Worm (Caenorhabditis elegans) whole organism, L4 larva: ENCODE results near the gene alh-4.

ENCODE experiments used
- D1046.2 ChIP-seq: fragments of 200-800 bp; sonication (Bioruptor generic); IDR thresholded peaks from 2 replicates; pipeline ENCODE4 v1.3.6; 2022; ENCODE audit warnings: missing genetic modification characterization, missing compliant biosample characterization
- T20F7.1 ChIP-seq: fragments of 200-800 bp; sonication (Bioruptor generic); optimal IDR thresholded peaks from 2 replicates; lab custom pipeline; 2018; ENCODE audit warnings: mild to moderate bottlenecking, missing genetic modification characterization, missing compliant biosample characterization
- aha-1 ChIP-seq: fragments of 150-350 bp; peaks from one replicate; lab custom pipeline; 2014; ENCODE audit warnings: missing biosample characterization, missing genetic modification characterization
- ceh-20 ChIP-seq: fragments of 200-800 bp; sonication (Bioruptor generic); IDR thresholded peaks from 2 replicates; pipeline ENCODE4 v1.3.6; 2022; ENCODE audit warnings: missing genetic modification reagents, missing genetic modification characterization, missing compliant biosample characterization
- ces-1 ChIP-seq: fragments of 150-350 bp; sonication (generic microtip); optimal IDR thresholded peaks from 4 replicates; lab custom pipeline; 2014; ENCODE audit warnings: missing biosample characterization, missing genetic modification reagents, missing genetic modification characterization
- daf-16 ChIP-seq, 3 experiments: sonication (generic microtip); optimal IDR thresholded peaks; 2 replicates each; lab custom pipeline; 2016 to 2017; ENCODE audit warnings: missing genetic modification characterization in 3 of 3, missing genetic modification reagents in 3 of 3, mild to moderate bottlenecking in 2 of 3, missing compliant biosample characterization in 2 of 3, missing biosample characterization in 1 of 3, moderate library complexity in 1 of 3
- daf-19 ChIP-seq: fragments of 200-800 bp; sonication (Bioruptor generic); conservative IDR thresholded peaks from 2 replicates; pipeline ENCODE4 v1.3.6; 2022; ENCODE audit warnings: missing genetic modification characterization, missing compliant biosample characterization
- daf-8 ChIP-seq: fragments of 200-800 bp; sonication (Bioruptor generic); IDR thresholded peaks from 2 replicates; pipeline ENCODE4 v1.3.6; 2022; ENCODE audit warnings: missing genetic modification characterization, missing compliant biosample characterization
- dmd-6 ChIP-seq: fragments of 200-800 bp; sonication (Bioruptor generic); IDR thresholded peaks from 2 replicates; pipeline ENCODE4 v1.3.6; 2022; ENCODE audit warnings: missing genetic modification reagents, missing genetic modification characterization, missing compliant biosample characterization
- dmd-8 ChIP-seq: fragments of 200-800 bp; sonication (Bioruptor generic); IDR thresholded peaks from 2 replicates; pipeline ENCODE4 v1.3.6; 2022; ENCODE audit warnings: missing genetic modification characterization, missing compliant biosample characterization
- dpl-1 ChIP-seq: fragments of 150-350 bp; optimal IDR thresholded peaks from 2 replicates; lab custom pipeline; 2014; ENCODE audit warnings: missing biosample characterization, missing genetic modification reagents, missing genetic modification characterization
- duxl-1 ChIP-seq: sonication (generic microtip); optimal IDR thresholded peaks from 2 replicates; lab custom pipeline; 2016; ENCODE audit warnings: mild to moderate bottlenecking, missing genetic modification characterization, moderate library complexity, missing compliant biosample characterization; ENCODE audit not compliant: poor library complexity
- dve-1 ChIP-seq: sonication (generic microtip); optimal IDR thresholded peaks from 2 replicates; lab custom pipeline; 2017; ENCODE audit warnings: antibody characterized with exemption, mild to moderate bottlenecking, missing genetic modification characterization, missing compliant biosample characterization; ENCODE audit not compliant: insufficient read depth
- egl-27 ChIP-seq: sonication (generic microtip); optimal IDR thresholded peaks from 3 replicates; lab custom pipeline; 2017; ENCODE audit warnings: missing biosample characterization, missing genetic modification reagents, missing genetic modification characterization
- hlh-11 ChIP-seq: fragments of 200-800 bp; sonication (Bioruptor generic); optimal IDR thresholded peaks from 2 replicates; lab custom pipeline; 2018; ENCODE audit warnings: mild to moderate bottlenecking, missing genetic modification characterization, missing compliant biosample characterization
- hlh-30 ChIP-seq: sonication (generic microtip); optimal IDR thresholded peaks from 2 replicates; lab custom pipeline; 2017; ENCODE audit warnings: antibody characterized with exemption, mild to moderate bottlenecking, missing genetic modification characterization, missing compliant biosample characterization; ENCODE audit not compliant: insufficient read depth
- hmg-1.1 ChIP-seq: fragments of 200-800 bp; sonication (Bioruptor generic); IDR thresholded peaks from 2 replicates; pipeline ENCODE4 v1.3.6; 2022; ENCODE audit warnings: missing genetic modification reagents, missing genetic modification characterization, missing compliant biosample characterization
- lin-1 ChIP-seq: fragments of 200-800 bp; sonication (Bioruptor generic); IDR thresholded peaks from 2 replicates; pipeline ENCODE4 v1.3.6; 2022; ENCODE audit warnings: missing genetic modification reagents, missing genetic modification characterization, missing compliant biosample characterization
- lir-3 ChIP-seq: sonication (generic microtip); optimal IDR thresholded peaks from 2 replicates; lab custom pipeline; 2016; ENCODE audit warnings: mild to moderate bottlenecking, missing genetic modification characterization, missing compliant biosample characterization
- lsy-2 ChIP-seq, 2 experiments: fragments of 150-350 bp in 1 of 2; sonication (generic microtip) in 1 of 2; optimal IDR thresholded peaks; 2 replicates each; lab custom pipeline; 2014 to 2017; ENCODE audit warnings: missing biosample characterization in 2 of 2, missing genetic modification characterization in 2 of 2
- mdl-1 ChIP-seq, 2 experiments: fragments of 150-350 bp in 1 of 2; sonication (generic microtip) in 1 of 2; optimal IDR thresholded peaks; 2 replicates each; lab custom pipeline; 2014 to 2017; ENCODE audit warnings: missing biosample characterization in 2 of 2, missing genetic modification characterization in 2 of 2
- mep-1 ChIP-seq: fragments of 150-350 bp; sonication (generic microtip); optimal IDR thresholded peaks from 3 replicates; lab custom pipeline; 2014; ENCODE audit warnings: missing biosample characterization, missing genetic modification characterization
- mxl-2 ChIP-seq: fragments of 200-800 bp; sonication (Bioruptor generic); conservative IDR thresholded peaks from 2 replicates; pipeline ENCODE4 v1.3.6; 2022; ENCODE audit warnings: missing genetic modification reagents, missing genetic modification characterization, missing compliant biosample characterization
- mxl-3 ChIP-seq: fragments of 200-800 bp; sonication (Bioruptor generic); optimal IDR thresholded peaks from 2 replicates; lab custom pipeline; 2018; ENCODE audit warnings: mild to moderate bottlenecking, missing genetic modification characterization, missing compliant biosample characterization
- nhr-10 ChIP-seq: fragments of 150-350 bp; optimal IDR thresholded peaks from 2 replicates; lab custom pipeline; 2014; ENCODE audit warnings: missing biosample characterization, missing genetic modification characterization
- nhr-102 ChIP-seq: sonication (generic microtip); optimal IDR thresholded peaks from 2 replicates; lab custom pipeline; 2016; ENCODE audit warnings: mild to moderate bottlenecking, missing genetic modification characterization, moderate library complexity, missing compliant biosample characterization
- nhr-237 ChIP-seq: sonication (generic microtip); optimal IDR thresholded peaks from 2 replicates; lab custom pipeline; 2017; ENCODE audit warnings: missing biosample characterization, missing genetic modification characterization
- nhr-28 ChIP-seq: fragments of 150-350 bp; optimal IDR thresholded peaks from 2 replicates; lab custom pipeline; 2014; ENCODE audit warnings: missing biosample characterization, missing genetic modification characterization
- nhr-48 ChIP-seq: sonication (generic microtip); optimal IDR thresholded peaks from 2 replicates; lab custom pipeline; 2016; ENCODE audit warnings: mild to moderate bottlenecking, missing genetic modification characterization, missing compliant biosample characterization
- nhr-77 ChIP-seq: fragments of 150-350 bp; optimal IDR thresholded peaks from 2 replicates; lab custom pipeline; 2014; ENCODE audit warnings: missing biosample characterization, missing genetic modification characterization
- php-3 ChIP-seq: fragments of 200-800 bp; sonication (Bioruptor generic); IDR thresholded peaks from 2 replicates; pipeline ENCODE4 v1.3.6; 2022; ENCODE audit warnings: missing genetic modification reagents, missing genetic modification characterization, missing compliant biosample characterization
- pqm-1 ChIP-seq: sonication (generic microtip); optimal IDR thresholded peaks from 2 replicates; lab custom pipeline; 2017; ENCODE audit warnings: missing biosample characterization, missing genetic modification characterization
- snpc-4 ChIP-seq: fragments of 150-350 bp; optimal IDR thresholded peaks from 2 replicates; lab custom pipeline; 2014; ENCODE audit warnings: missing biosample characterization, missing genetic modification characterization
- tra-1 ChIP-seq: fragments of 200-800 bp; sonication (Bioruptor generic); IDR thresholded peaks from 2 replicates; pipeline ENCODE4 v1.3.6; 2022; ENCODE audit warnings: missing genetic modification reagents, missing genetic modification characterization, missing compliant biosample characterization
- unc-62 ChIP-seq, 3 experiments: fragments of 150-350 bp in 1 of 3; sonication (generic microtip); optimal IDR thresholded peaks in 2 of 3; peaks in 1 of 3; 1 replicate in 1 of 3; 2 replicates in 2 of 3; lab custom pipeline; 2014 to 2017; ENCODE audit warnings: missing biosample characterization in 3 of 3, missing genetic modification characterization in 3 of 3, missing genetic modification reagents in 3 of 3, missing genotype in 1 of 3

The alh-4 gene

DNA sequence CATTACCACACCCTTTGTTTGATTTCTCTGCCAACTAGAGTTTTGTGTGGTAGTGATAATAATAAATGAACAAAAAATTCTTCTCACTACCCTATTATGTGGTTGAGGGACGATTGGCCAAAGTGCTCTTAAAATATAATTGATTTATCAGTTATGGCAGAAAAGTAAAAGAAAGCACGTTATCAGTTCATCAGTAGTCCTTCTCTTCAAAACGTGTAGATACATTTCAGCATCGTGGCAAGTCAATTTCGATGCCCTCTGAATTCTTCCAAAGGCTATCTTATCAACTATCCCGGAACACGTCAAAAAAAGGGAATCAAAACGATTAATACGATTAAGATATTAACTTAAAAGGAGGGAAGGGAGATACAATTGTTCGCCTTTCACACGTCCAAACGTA lies 16.7 kb downstream of the alh-4 start:
- peak; percentile 87 for TF ChIP-seq nhr-28 (tag; lab: Kevin White, UChicago)
- TF ChIP-seq pqm-1 (tag; lab: Kevin White, UChicago), result peak; percentile 97
- peak in 1 of 2 experiments; percentile 46 for TF ChIP-seq mdl-1 (tag; optimal IDR thresholded peaks at IDR 0.05; lab: Kevin White, UChicago)
- TF ChIP-seq php-3 (GFP tag; lab: Robert Waterston, UW), result peak; percentile 70; the same call in 1 of the 2 replicates
- TF ChIP-seq nhr-48, result peak; percentile 71
- TF ChIP-seq tra-1 (GFP tag; lab: Robert Waterston, UW), result peak; percentile 80; the same call in 1 of the 2 replicates
- peak; percentile 78 for TF ChIP-seq lin-1 (GFP tag; lab: Robert Waterston, UW)
- TF ChIP-seq nhr-77 (tag; lab: Kevin White, UChicago), result no peak
- TF ChIP-seq mxl-3 (GFP tag; lab: Kevin White, UChicago), result peak; percentile 57
- TF ChIP-seq dmd-8 (GFP tag; lab: Robert Waterston, UW), result no peak
- TF ChIP-seq snpc-4, result no peak
- TF ChIP-seq dmd-6 (GFP tag; lab: Robert Waterston, UW), result peak; percentile 90
- peak; percentile 30 for TF ChIP-seq mep-1 (tag; lab: Kevin White, UChicago)
- TF ChIP-seq ces-1 (GFP tag; lab: Kevin White, UChicago), result no peak
- TF ChIP-seq hlh-11 (tag; lab: Kevin White, UChicago), result peak; percentile 85
- TF ChIP-seq daf-16 (GFP tag; optimal IDR thresholded peaks at IDR 0.05; lab: Kevin White, UChicago), result peak in 1 of 2 experiments; percentile 41
- TF ChIP-seq daf-16 (tag; optimal IDR thresholded peaks at IDR 0.05; lab: Kevin White, UChicago), result peak; percentile 52
- peak; percentile 86 for TF ChIP-seq dve-1 (tag; lab: Kevin White, UChicago)
- peak; percentile 35 for TF ChIP-seq T20F7.1 (GFP tag; lab: Kevin White, UChicago)
- TF ChIP-seq nhr-102 (tag; lab: Kevin White, UChicago), result peak; percentile 72

ce11 chrV:6411161-6411560 lies 18.6 kb downstream of the alh-4 start:
- TF ChIP-seq ceh-20 (peak; percentile 68), aha-1 (no peak), dmd-6 (GFP tag; lab: Robert Waterston, UW) (peak; percentile 93), mxl-2 (no peak), lir-3 (tag; lab: Kevin White, UChicago) (no peak), hmg-1.1 (GFP tag; lab: Robert Waterston, UW) (no peak), unc-62 (GFP tag; optimal IDR thresholded peaks at IDR 0.05 in 1 of 2; lab: Kevin White, UChicago) (peak in 1 of 2 experiments; percentile 25), unc-62 (tag; optimal IDR thresholded peaks at IDR 0.05; lab: Kevin White, UChicago) (no peak), pqm-1 (tag; lab: Kevin White, UChicago) (peak; percentile 84), daf-19 (no peak), daf-8 (GFP tag; lab: Robert Waterston, UW) (no peak), D1046.2 (GFP tag; lab: Robert Waterston, UW) (no peak), duxl-1 (tag; lab: Kevin White, UChicago) (no peak), nhr-28 (tag; lab: Kevin White, UChicago) (peak; percentile 91), egl-27 (no peak), T20F7.1 (GFP tag; lab: Kevin White, UChicago) (peak; percentile 31), dmd-8 (GFP tag; lab: Robert Waterston, UW) (no peak), dpl-1 (GFP tag; lab: Kevin White, UChicago) (no peak), nhr-10 (tag; lab: Kevin White, UChicago) (no peak), hlh-11 (tag; lab: Kevin White, UChicago) (peak; percentile 72), tra-1 (GFP tag; lab: Robert Waterston, UW) (peak; percentile 67; the same call in 1 of the 2 replicates), mdl-1 (tag; optimal IDR thresholded peaks at IDR 0.05; lab: Kevin White, UChicago) (peak in 1 of 2 experiments; percentile 75), hlh-30 (tag; lab: Kevin White, UChicago) (peak; percentile 50), nhr-102 (tag; lab: Kevin White, UChicago) (peak; percentile 31), lsy-2 (tag; optimal IDR thresholded peaks at IDR 0.05; lab: Kevin White, UChicago) (peak in 1 of 2 experiments; percentile 38), daf-16 (GFP tag; optimal IDR thresholded peaks at IDR 0.05; lab: Kevin White, UChicago) (no peak), daf-16 (tag; optimal IDR thresholded peaks at IDR 0.05; lab: Kevin White, UChicago) (peak; percentile 34), mep-1 (tag; lab: Kevin White, UChicago) (peak; percentile 21), nhr-237 (tag; lab: Kevin White, UChicago) (no peak), nhr-48 (peak; percentile 37), lin-1 (GFP tag; lab: Robert Waterston, UW) (0 out of 2 replicates have a peak, but pooled peaks have one; percentile 11), php-3 (GFP tag; lab: Robert Waterston, UW) (peak; percentile 99), nhr-77 (tag; lab: Kevin White, UChicago) (peak; percentile 54), mxl-3 (GFP tag; lab: Kevin White, UChicago) (peak; percentile 17), dve-1 (tag; lab: Kevin White, UChicago) (peak; percentile 74)
